Fruit fly (Drosophila melanogaster) whole organism, embryonic: ENCODE measurements around the gene CG33120.
A peak's percentile ranks its signal among the peaks of the same experiment; 100 is the strongest.

Source experiments
- Abd-B ChIP-seq: fragments of 200-800 bp; sonication (Bioruptor generic); optimal IDR thresholded peaks from 2 replicates; lab custom pipeline; 2018; ENCODE audit warnings: missing biosample characterization, mild to moderate bottlenecking, missing genetic modification characterization, moderate library complexity
- Asciz ChIP-seq: fragments of 200-800 bp; sonication (Bioruptor generic); optimal IDR thresholded peaks from 2 replicates; lab custom pipeline; 2017; ENCODE audit warnings: missing biosample characterization, mild to moderate bottlenecking, missing genetic modification characterization, missing genetic modification reagents
- Atf-2 ChIP-seq: fragments of 200-800 bp; sonication (Bioruptor generic); optimal IDR thresholded peaks from 2 replicates; lab custom pipeline; 2016; ENCODE audit warnings: missing biosample characterization, missing genetic modification characterization
- CG10267 ChIP-seq: fragments of 200-800 bp; sonication (Bioruptor generic); optimal IDR thresholded peaks from 2 replicates; lab custom pipeline; 2018; ENCODE audit warnings: missing biosample characterization, mild to moderate bottlenecking, missing genetic modification characterization, moderate library complexity
- CG10321 ChIP-seq: fragments of 200-800 bp; sonication (Bioruptor generic); IDR thresholded peaks from 2 replicates; pipeline ENCODE4 v1.3.6; 2022; ENCODE audit warnings: missing biosample characterization, missing genetic modification characterization
- CG10462 ChIP-seq: fragments of 200-800 bp; sonication (Bioruptor generic); optimal IDR thresholded peaks from 2 replicates; lab custom pipeline; 2016; ENCODE audit warnings: missing biosample characterization, missing genetic modification characterization
- CG10565 ChIP-seq: fragments of 200-800 bp; sonication (Bioruptor generic); optimal IDR thresholded peaks from 3 replicates; lab custom pipeline; 2016; ENCODE audit warnings: missing biosample characterization, mild to moderate bottlenecking, missing genetic modification characterization
- CG14710 ChIP-seq: fragments of 200-800 bp; sonication (Bioruptor generic); optimal IDR thresholded peaks from 3 replicates; lab custom pipeline; 2019; ENCODE audit warnings: missing biosample characterization, mild to moderate bottlenecking, missing genetic modification characterization, moderate library complexity
- CG17568 ChIP-seq: fragments of 200-800 bp; sonication (Bioruptor generic); optimal IDR thresholded peaks from 2 replicates; lab custom pipeline; 2018; ENCODE audit warnings: missing biosample characterization, mild to moderate bottlenecking, missing genetic modification characterization, moderate library complexity
- CG3065 ChIP-seq: fragments of 200-800 bp; sonication (Bioruptor generic); optimal IDR thresholded peaks from 2 replicates; lab custom pipeline; 2016; ENCODE audit warnings: missing biosample characterization, missing genetic modification characterization
- CG32767 ChIP-seq: fragments of 200-800 bp; sonication (Bioruptor generic); IDR thresholded peaks from 2 replicates; pipeline ENCODE4 v1.3.6; 2022; ENCODE audit warnings: missing biosample characterization, missing genetic modification characterization
- CG3407 ChIP-seq: fragments of 200-800 bp; sonication (Bioruptor generic); optimal IDR thresholded peaks from 2 replicates; lab custom pipeline; 2018; ENCODE audit warnings: missing biosample characterization, mild to moderate bottlenecking, missing genetic modification characterization
- CG5245 ChIP-seq: fragments of 200-800 bp; sonication (Bioruptor generic); optimal IDR thresholded peaks from 3 replicates; lab custom pipeline; 2016; ENCODE audit warnings: missing biosample characterization, missing genetic modification characterization
- CG6175 ChIP-seq: fragments of 200-800 bp; sonication (Bioruptor generic); IDR thresholded peaks from 3 replicates; pipeline ENCODE4 v1.3.6; 2022; ENCODE audit warnings: missing biosample characterization, missing genetic modification characterization
- CG6689 ChIP-seq: fragments of 200-800 bp; sonication (Bioruptor generic); IDR thresholded peaks from 2 replicates; pipeline ENCODE4 v1.3.6; 2022; ENCODE audit warnings: missing biosample characterization, missing genetic modification characterization
- CG6854 ChIP-seq: fragments of 200-800 bp; sonication (Bioruptor generic); optimal IDR thresholded peaks from 3 replicates; lab custom pipeline; 2017; ENCODE audit warnings: missing biosample characterization, mild to moderate bottlenecking, missing genetic modification characterization
- CG8359 ChIP-seq: fragments of 200-800 bp; sonication (Bioruptor generic); optimal IDR thresholded peaks from 2 replicates; lab custom pipeline; 2017; ENCODE audit warnings: missing biosample characterization, mild to moderate bottlenecking, missing genetic modification characterization, borderline replicate concordance
- CG9727 ChIP-seq: fragments of 200-800 bp; sonication (Bioruptor generic); optimal IDR thresholded peaks from 3 replicates; lab custom pipeline; 2017; ENCODE audit warnings: missing biosample characterization, mild to moderate bottlenecking, missing genetic modification characterization
- D19A ChIP-seq: fragments of 200-800 bp; optimal IDR thresholded peaks from 3 replicates; lab custom pipeline; 2019; ENCODE audit warnings: missing biosample characterization, mild to moderate bottlenecking, missing genetic modification characterization, moderate library complexity
- Dll ChIP-seq: fragments of 200-800 bp; sonication (Bioruptor generic); IDR thresholded peaks from 4 replicates; pipeline ENCODE4 v1.3.6; 2022; ENCODE audit warnings: missing biosample characterization, missing genetic modification characterization; ENCODE audit not compliant: partially characterized antibody
- Doc2 ChIP-seq: fragments of 200-800 bp; sonication (Bioruptor generic); IDR thresholded peaks from 2 replicates; pipeline ENCODE4 v1.3.6; 2022; ENCODE audit warnings: missing biosample characterization, missing genetic modification characterization
- Gug ChIP-seq: fragments of 200-800 bp; sonication (Bioruptor generic); IDR thresholded peaks from 4 replicates; pipeline ENCODE4 v1.3.6; 2022; ENCODE audit warnings: missing biosample characterization, missing genetic modification characterization
- Hr78 ChIP-seq, 2 experiments: fragments of 200-800 bp in 1 of 2; fragments of >200 bp in 1 of 2; sonication (Bioruptor generic) in 1 of 2; optimal IDR thresholded peaks; 2 replicates each; lab custom pipeline; 2017 to 2019; ENCODE audit warnings: missing biosample characterization in 2 of 2, missing genetic modification characterization in 2 of 2, mild to moderate bottlenecking in 1 of 2, moderate library complexity in 1 of 2
- Mrtf ChIP-seq: fragments of 200-800 bp; sonication (Bioruptor generic); IDR thresholded peaks from 3 replicates; pipeline ENCODE4 v1.3.6; 2022; ENCODE audit warnings: missing biosample characterization, missing genetic modification characterization
- NFAT ChIP-seq: fragments of 200-800 bp; sonication (Bioruptor generic); IDR thresholded peaks from 2 replicates; pipeline ENCODE4 v1.3.6; 2022; ENCODE audit warnings: missing biosample characterization, missing genetic modification characterization
- Pdp1 ChIP-seq, 2 experiments: fragments of 200-800 bp; sonication (Bioruptor generic); optimal IDR thresholded peaks; 3 replicates each; lab custom pipeline; 2016; ENCODE audit warnings: missing biosample characterization in 2 of 2, missing genetic modification characterization in 2 of 2, mild to moderate bottlenecking in 1 of 2, moderate library complexity in 1 of 2
- Scr ChIP-seq: fragments of 200-800 bp; sonication (Bioruptor generic); IDR thresholded peaks from 2 replicates; pipeline ENCODE4 v1.3.6; 2022; ENCODE audit warnings: missing biosample characterization, missing genetic modification characterization; ENCODE audit not compliant: partially characterized antibody
- Ssrp ChIP-seq: fragments of 200-800 bp; sonication (Bioruptor generic); optimal IDR thresholded peaks from 2 replicates; lab custom pipeline; 2018; ENCODE audit warnings: missing biosample characterization, mild to moderate bottlenecking, missing genetic modification characterization, moderate library complexity
- Usf ChIP-seq: fragments of 200-800 bp; sonication (Bioruptor generic); optimal IDR thresholded peaks from 2 replicates; lab custom pipeline; 2017; ENCODE audit warnings: missing genotype, missing biosample characterization, missing genetic modification characterization
- amos ChIP-seq: fragments of 200-800 bp; sonication (Bioruptor generic); IDR thresholded peaks from 2 replicates; pipeline ENCODE4 v1.3.6; 2022; ENCODE audit warnings: missing biosample characterization, missing genetic modification characterization; ENCODE audit not compliant: partially characterized antibody
- aop ChIP-seq: fragments of 200-800 bp; sonication (Bioruptor generic); IDR thresholded peaks from 2 replicates; pipeline ENCODE4 v1.3.6; 2022; ENCODE audit warnings: missing biosample characterization, missing genetic modification characterization
- btn ChIP-seq: fragments of 200-800 bp; sonication (Bioruptor generic); optimal IDR thresholded peaks from 2 replicates; lab custom pipeline; 2016; ENCODE audit warnings: missing biosample characterization, missing genetic modification characterization
- cad ChIP-seq: fragments of >200 bp; optimal IDR thresholded peaks from 2 replicates; lab custom pipeline; 2017; ENCODE audit warnings: missing biosample characterization, missing genetic modification characterization
- dpn ChIP-seq, 2 experiments: fragments of 200-800 bp; sonication (Bioruptor generic); optimal IDR thresholded peaks; 3 replicates each; lab custom pipeline; 2016; ENCODE audit warnings: missing biosample characterization in 2 of 2, missing genetic modification characterization in 2 of 2
- eve ChIP-seq, 2 experiments: fragments of >200 bp; optimal IDR thresholded peaks; 2 replicates each; lab custom pipeline; 2017; ENCODE audit warnings: missing biosample characterization in 2 of 2, missing genetic modification characterization in 2 of 2
- ewg ChIP-seq: fragments of 200-800 bp; sonication (Bioruptor generic); optimal IDR thresholded peaks from 3 replicates; lab custom pipeline; 2017; ENCODE audit warnings: mild to moderate bottlenecking, missing biosample characterization, missing genetic modification reagents, missing genetic modification characterization
- ftz-f1 ChIP-seq: fragments of 200-800 bp; sonication (Bioruptor generic); optimal IDR thresholded peaks from 2 replicates; lab custom pipeline; 2016; ENCODE audit warnings: missing biosample characterization, missing genetic modification characterization
- gem ChIP-seq: fragments of 200-800 bp; sonication (Bioruptor generic); optimal IDR thresholded peaks from 2 replicates; lab custom pipeline; 2019; ENCODE audit warnings: missing biosample characterization, mild to moderate bottlenecking, missing genetic modification characterization, moderate library complexity
- her ChIP-seq: fragments of 200-800 bp; sonication (Bioruptor generic); optimal IDR thresholded peaks from 2 replicates; lab custom pipeline; 2016; ENCODE audit warnings: missing biosample characterization, missing genetic modification characterization
- jing ChIP-seq: fragments of 200-800 bp; sonication (Bioruptor generic); optimal IDR thresholded peaks from 2 replicates; lab custom pipeline; 2018; ENCODE audit warnings: missing biosample characterization, mild to moderate bottlenecking, missing genetic modification characterization
- odd ChIP-seq: fragments of 200-800 bp; sonication (Bioruptor generic); optimal IDR thresholded peaks from 2 replicates; lab custom pipeline; 2017; ENCODE audit warnings: missing biosample characterization, mild to moderate bottlenecking, missing genetic modification characterization
- peb ChIP-seq: fragments of 200-800 bp; sonication (Bioruptor generic); IDR thresholded peaks from 2 replicates; pipeline ENCODE4 v1.3.6; 2022; ENCODE audit warnings: missing biosample characterization, missing genetic modification characterization
- pita ChIP-seq: fragments of 200-800 bp; sonication (Bioruptor generic); optimal IDR thresholded peaks from 2 replicates; lab custom pipeline; 2017; ENCODE audit warnings: missing biosample characterization, mild to moderate bottlenecking, missing genetic modification characterization
- sd ChIP-seq: fragments of 200-800 bp; sonication (Bioruptor generic); optimal IDR thresholded peaks from 3 replicates; lab custom pipeline; 2018; ENCODE audit warnings: missing biosample characterization, mild to moderate bottlenecking, missing genetic modification characterization, moderate library complexity
- sens-2 ChIP-seq: fragments of 200-800 bp; sonication (Bioruptor generic); IDR thresholded peaks from 2 replicates; pipeline ENCODE4 v1.3.6; 2022; ENCODE audit warnings: missing biosample characterization, missing genetic modification characterization
- slp2 ChIP-seq: fragments of 200-800 bp; sonication (Bioruptor generic); optimal IDR thresholded peaks from 2 replicates; lab custom pipeline; 2016; ENCODE audit warnings: missing biosample characterization, missing genetic modification characterization
- stc ChIP-seq: fragments of 200-800 bp; sonication (Bioruptor generic); IDR thresholded peaks from 2 replicates; pipeline ENCODE4 v1.3.6; 2022; ENCODE audit warnings: missing biosample characterization, missing genetic modification characterization
- tgo ChIP-seq: fragments of 200-800 bp; sonication (Bioruptor generic); IDR thresholded peaks from 3 replicates; pipeline ENCODE4 v1.3.6; 2022; ENCODE audit warnings: missing biosample characterization, missing genetic modification characterization
- tio ChIP-seq: fragments of 200-800 bp; sonication (Bioruptor generic); optimal IDR thresholded peaks from 2 replicates; lab custom pipeline; 2017; ENCODE audit warnings: missing biosample characterization, missing genetic modification characterization, inconsistent platforms
- tna ChIP-seq: fragments of 200-800 bp; sonication (Bioruptor generic); IDR thresholded peaks from 2 replicates; pipeline ENCODE4 v1.3.6; 2022; ENCODE audit warnings: missing biosample characterization, missing genetic modification characterization; ENCODE audit not compliant: partially characterized antibody
- wdn ChIP-seq: fragments of 200-800 bp; sonication (Bioruptor generic); IDR thresholded peaks from 2 replicates; pipeline ENCODE4 v1.3.6; 2022; ENCODE audit warnings: missing biosample characterization, missing genetic modification characterization

CG33120 gene

dm6 chr2L:18889311-18889710, 44.9 kb upstream of the CG33120 start (continued):
- TF ChIP-seq D19A = no peak
- peak; percentile 18 for TF ChIP-seq CG14710 (tag; lab: Kevin White, UChicago)
- no peak for TF ChIP-seq Abd-B (GFP tag; lab: Kevin White, UChicago)
- no peak for TF ChIP-seq Scr
- no peak for TF ChIP-seq tna (GFP tag; lab: Robert Waterston, UW)
- TF ChIP-seq Gug (GFP tag; lab: Robert Waterston, UW) = no peak
- TF ChIP-seq CG6689 = no peak
- TF ChIP-seq stc (GFP tag; lab: Robert Waterston, UW) = no peak
- no peak for TF ChIP-seq slp2 (GFP tag; lab: Kevin White, UChicago)
- no peak for TF ChIP-seq Usf (GFP tag; lab: Kevin White, UChicago)
- TF ChIP-seq tio (GFP tag; lab: Kevin White, UChicago) = no peak
- TF ChIP-seq Hr78 (GFP tag; optimal IDR thresholded peaks at IDR 0.05; lab: Kevin White, UChicago) = no peak
- no peak for TF ChIP-seq amos (GFP tag; lab: Robert Waterston, UW)
- no peak for TF ChIP-seq Ssrp
- no peak for TF ChIP-seq CG8359 (GFP tag; lab: Kevin White, UChicago)
- peak; percentile 15 for TF ChIP-seq CG10267 (tag; lab: Kevin White, UChicago)
- no peak for TF ChIP-seq pita (GFP tag; lab: Kevin White, UChicago)
- no peak for TF ChIP-seq CG6854 (GFP tag; lab: Kevin White, UChicago)
- TF ChIP-seq wdn = no peak
- no peak for TF ChIP-seq cad (GFP tag; lab: Kevin White, UChicago)
- TF ChIP-seq CG9727 (GFP tag; lab: Kevin White, UChicago) = peak; percentile 29
- TF ChIP-seq CG10321 (GFP tag; lab: Robert Waterston, UW) = no peak
- no peak for TF ChIP-seq jing
- TF ChIP-seq NFAT (GFP tag; lab: Robert Waterston, UW) = no peak
- TF ChIP-seq ewg (GFP tag; lab: Kevin White, UChicago) = no peak
- TF ChIP-seq ftz-f1 = no peak
- no peak for TF ChIP-seq Asciz
- no peak for TF ChIP-seq CG32767
- TF ChIP-seq dpn (GFP tag; optimal IDR thresholded peaks at IDR 0.05; lab: Kevin White, UChicago) = no peak
- no peak for TF ChIP-seq Pdp1 (GFP tag; optimal IDR thresholded peaks at IDR 0.05; lab: Kevin White, UChicago)
- TF ChIP-seq Atf-2 (GFP tag; lab: Kevin White, UChicago) = no peak
- TF ChIP-seq aop (GFP tag; lab: Robert Waterston, UW) = no peak
- TF ChIP-seq CG10565 (GFP tag; lab: Kevin White, UChicago) = no peak
- no peak for TF ChIP-seq CG17568 (GFP tag; lab: Kevin White, UChicago)
- TF ChIP-seq sd = no peak
- TF ChIP-seq Doc2 (GFP tag; lab: Robert Waterston, UW) = no peak
- TF ChIP-seq peb (GFP tag; lab: Robert Waterston, UW) = no peak
- no peak for TF ChIP-seq eve (GFP tag; optimal IDR thresholded peaks at IDR 0.05; lab: Kevin White, UChicago)
- TF ChIP-seq CG6175 (GFP tag; lab: Robert Waterston, UW) = no peak
- no peak for TF ChIP-seq CG3065 (GFP tag; lab: Kevin White, UChicago)
- TF ChIP-seq odd (GFP tag; lab: Kevin White, UChicago) = no peak
- no peak for TF ChIP-seq CG10462 (GFP tag; lab: Kevin White, UChicago)
- TF ChIP-seq Dll = no peak
- no peak for TF ChIP-seq her (GFP tag; lab: Kevin White, UChicago)
- 0 out of 2 replicates have a peak, but pooled peaks have one; percentile 36 for TF ChIP-seq sens-2 (GFP tag; lab: Robert Waterston, UW)
- peak; percentile 1 for TF ChIP-seq CG5245
- TF ChIP-seq CG3407 (GFP tag; lab: Kevin White, UChicago) = peak; percentile 11
- TF ChIP-seq btn (GFP tag; lab: Kevin White, UChicago) = no peak
- TF ChIP-seq Mrtf (GFP tag; lab: Robert Waterston, UW) = no peak
- TF ChIP-seq tgo (GFP tag; lab: Robert Waterston, UW) = 0 out of 3 replicates have a peak, but pooled peaks have one; percentile 22
- peak; percentile 57 for TF ChIP-seq gem
